Worm (Caenorhabditis elegans) whole organism, late embryonic: ENCODE data around the gene M162.7.

ENCODE experiments used
- C08G9.2 ChIP-seq: sonication (generic microtip); optimal IDR thresholded peaks from 2 replicates; lab custom pipeline; 2016; ENCODE audit warnings: mild to moderate bottlenecking, missing genetic modification characterization, moderate library complexity, missing compliant biosample characterization
- F13H6.1 ChIP-seq: sonication (generic microtip); optimal IDR thresholded peaks from 2 replicates; lab custom pipeline; 2016; ENCODE audit warnings: missing genetic modification characterization, missing compliant biosample characterization
- K02D7.2 ChIP-seq: sonication (generic microtip); optimal IDR thresholded peaks from 2 replicates; lab custom pipeline; 2017; ENCODE audit warnings: mild to moderate bottlenecking, missing genetic modification characterization, missing compliant biosample characterization
- K09A11.1 ChIP-seq: sonication (generic microtip); optimal IDR thresholded peaks from 2 replicates; lab custom pipeline; 2017; ENCODE audit warnings: antibody characterized with exemption, mild to moderate bottlenecking, missing genetic modification characterization, missing compliant biosample characterization; ENCODE audit not compliant: insufficient read depth
- Y22D7AL.16 ChIP-seq: sonication (generic microtip); optimal IDR thresholded peaks from 2 replicates; lab custom pipeline; 2016; ENCODE audit warnings: missing genetic modification characterization, missing compliant biosample characterization
- ahr-1 ChIP-seq: sonication (generic microtip); optimal IDR thresholded peaks from 2 replicates; lab custom pipeline; 2016; ENCODE audit warnings: missing genetic modification characterization, missing compliant biosample characterization
- ceh-18 ChIP-seq: sonication (generic microtip); optimal IDR thresholded peaks from 2 replicates; lab custom pipeline; 2016; ENCODE audit warnings: missing genetic modification characterization, missing compliant biosample characterization
- ceh-34 ChIP-seq: sonication (generic microtip); optimal IDR thresholded peaks from 2 replicates; lab custom pipeline; 2016; ENCODE audit warnings: mild to moderate bottlenecking, missing genetic modification characterization, missing compliant biosample characterization
- ceh-45 ChIP-seq: fragments of 200-800 bp; sonication (Bioruptor generic); IDR thresholded peaks from 2 replicates; pipeline ENCODE4 v1.3.6; 2022; ENCODE audit warnings: missing genetic modification reagents, missing genetic modification characterization, missing compliant biosample characterization
- ceh-48 ChIP-seq: sonication (generic microtip); optimal IDR thresholded peaks from 2 replicates; lab custom pipeline; 2016; ENCODE audit warnings: missing genetic modification characterization, inconsistent platforms, missing compliant biosample characterization
- che-1 ChIP-seq: sonication (generic microtip); optimal IDR thresholded peaks from 2 replicates; lab custom pipeline; 2016; ENCODE audit warnings: mild to moderate bottlenecking, missing genetic modification characterization, missing compliant biosample characterization
- dmd-4 ChIP-seq: sonication (generic microtip); optimal IDR thresholded peaks from 2 replicates; lab custom pipeline; 2016; ENCODE audit warnings: borderline replicate concordance, missing genetic modification characterization, missing compliant biosample characterization
- dve-1 ChIP-seq: sonication (generic microtip); optimal IDR thresholded peaks from 2 replicates; lab custom pipeline; 2017; ENCODE audit warnings: antibody characterized with exemption, mild to moderate bottlenecking, missing genetic modification characterization, missing compliant biosample characterization
- elt-2 ChIP-seq: sonication (generic microtip); optimal IDR thresholded peaks from 2 replicates; lab custom pipeline; 2016; ENCODE audit warnings: missing genetic modification reagents, missing genetic modification characterization, missing compliant biosample characterization
- eyg-1 ChIP-seq: sonication (generic microtip); optimal IDR thresholded peaks from 2 replicates; lab custom pipeline; 2016; ENCODE audit warnings: missing genotype, missing genetic modification characterization, missing compliant biosample characterization
- fax-1 ChIP-seq: sonication (generic microtip); optimal IDR thresholded peaks from 2 replicates; lab custom pipeline; 2016; ENCODE audit warnings: missing genotype, missing genetic modification characterization, missing compliant biosample characterization
- fkh-10 ChIP-seq: fragments of 150-350 bp; optimal IDR thresholded peaks from 2 replicates; lab custom pipeline; 2014; ENCODE audit warnings: missing biosample characterization, missing genetic modification reagents, missing genetic modification characterization
- hlh-13 ChIP-seq: fragments of 200-800 bp; sonication (Bioruptor generic); optimal IDR thresholded peaks from 2 replicates; lab custom pipeline; 2018; ENCODE audit warnings: mild to moderate bottlenecking, missing genetic modification characterization, missing compliant biosample characterization
- hlh-15 ChIP-seq: sonication (generic microtip); optimal IDR thresholded peaks from 2 replicates; lab custom pipeline; 2016; ENCODE audit warnings: missing genetic modification characterization, missing compliant biosample characterization
- hlh-6 ChIP-seq: sonication (generic microtip); optimal IDR thresholded peaks from 2 replicates; lab custom pipeline; 2016; ENCODE audit warnings: missing genotype, missing genetic modification characterization, missing compliant biosample characterization
- lin-11 ChIP-seq: fragments of 200-800 bp; sonication (Bioruptor generic); optimal IDR thresholded peaks from 2 replicates; lab custom pipeline; 2018; ENCODE audit warnings: mild to moderate bottlenecking, missing genetic modification characterization, missing compliant biosample characterization
- madf-2 ChIP-seq: sonication (generic microtip); optimal IDR thresholded peaks from 2 replicates; lab custom pipeline; 2017; ENCODE audit warnings: missing genetic modification characterization, missing compliant biosample characterization
- nfya-1 ChIP-seq: sonication (generic microtip); optimal IDR thresholded peaks from 2 replicates; lab custom pipeline; 2017; ENCODE audit warnings: missing genetic modification characterization, mild to moderate bottlenecking, missing compliant biosample characterization, antibody characterized with exemption, moderate library complexity
- nhr-232 ChIP-seq: sonication (generic microtip); optimal IDR thresholded peaks from 2 replicates; lab custom pipeline; 2016; ENCODE audit warnings: missing genetic modification characterization, missing compliant biosample characterization
- npax-4 ChIP-seq: sonication (generic microtip); optimal IDR thresholded peaks from 2 replicates; lab custom pipeline; 2016; ENCODE audit warnings: missing genetic modification characterization, missing compliant biosample characterization
- odd-2 ChIP-seq: sonication (generic microtip); optimal IDR thresholded peaks from 2 replicates; lab custom pipeline; 2017; ENCODE audit warnings: antibody characterized with exemption, mild to moderate bottlenecking, missing genetic modification characterization, missing compliant biosample characterization
- pag-3 ChIP-seq: sonication (generic microtip); optimal IDR thresholded peaks from 2 replicates; lab custom pipeline; 2016; ENCODE audit warnings: missing compliant biosample characterization, missing genetic modification characterization, borderline replicate concordance
- pat-9 ChIP-seq: fragments of 200-800 bp; sonication (Bioruptor generic); optimal IDR thresholded peaks from 2 replicates; lab custom pipeline; 2018; ENCODE audit warnings: mild to moderate bottlenecking, missing genetic modification characterization, moderate library complexity, missing compliant biosample characterization
- pax-1 ChIP-seq: fragments of 150-350 bp; optimal IDR thresholded peaks from 2 replicates; lab custom pipeline; 2014; ENCODE audit warnings: missing biosample characterization, missing genetic modification characterization
- pha-2 ChIP-seq: sonication (generic microtip); optimal IDR thresholded peaks from 2 replicates; lab custom pipeline; 2017; ENCODE audit warnings: mild to moderate bottlenecking, missing genetic modification characterization, missing compliant biosample characterization
- pha-4 ChIP-seq: fragments of 150-350 bp; optimal IDR thresholded peaks from 2 replicates; lab custom pipeline; 2018; ENCODE audit warnings: missing biosample characterization, missing genetic modification reagents, missing genetic modification characterization
- pros-1 ChIP-seq: fragments of 150-350 bp; optimal IDR thresholded peaks from 2 replicates; lab custom pipeline; 2014; ENCODE audit warnings: missing biosample characterization, missing genetic modification reagents, missing genetic modification characterization
- ref-2 ChIP-seq: sonication (generic microtip); optimal IDR thresholded peaks from 2 replicates; lab custom pipeline; 2016; ENCODE audit warnings: missing genetic modification characterization, missing compliant biosample characterization
- rnt-1 ChIP-seq: sonication (generic microtip); optimal IDR thresholded peaks from 2 replicates; lab custom pipeline; 2016; ENCODE audit warnings: missing genetic modification characterization, missing compliant biosample characterization
- sdc-2 ChIP-seq: sonication (generic microtip); optimal IDR thresholded peaks from 2 replicates; lab custom pipeline; 2016; ENCODE audit warnings: missing genotype, missing genetic modification characterization, missing compliant biosample characterization
- sox-4 ChIP-seq: sonication (generic microtip); optimal IDR thresholded peaks from 2 replicates; lab custom pipeline; 2017; ENCODE audit warnings: mild to moderate bottlenecking, missing genetic modification characterization, inconsistent platforms, missing compliant biosample characterization
- tbx-2 ChIP-seq: sonication (generic microtip); optimal IDR thresholded peaks from 2 replicates; lab custom pipeline; 2016; ENCODE audit warnings: missing genetic modification characterization, missing compliant biosample characterization
- ttx-3 ChIP-seq: sonication (generic microtip); optimal IDR thresholded peaks from 2 replicates; lab custom pipeline; 2016; ENCODE audit warnings: missing genetic modification reagents, missing genetic modification characterization, missing compliant biosample characterization
- unc-42 ChIP-seq: sonication (generic microtip); optimal IDR thresholded peaks from 2 replicates; lab custom pipeline; 2016; ENCODE audit warnings: missing genotype, missing genetic modification characterization, missing compliant biosample characterization
- unc-55 ChIP-seq: sonication (generic microtip); optimal IDR thresholded peaks from 2 replicates; lab custom pipeline; 2017; ENCODE audit warnings: missing biosample characterization, missing genetic modification reagents, missing genetic modification characterization
- unc-86 ChIP-seq: sonication (generic microtip); optimal IDR thresholded peaks from 2 replicates; lab custom pipeline; 2016; ENCODE audit warnings: missing genetic modification characterization, missing compliant biosample characterization
- ztf-16 ChIP-seq: sonication (generic microtip); optimal IDR thresholded peaks from 2 replicates; lab custom pipeline; 2017; ENCODE audit warnings: missing genetic modification characterization, missing compliant biosample characterization

The M162.7 gene

ce11 chrV:19820178-19820577, 25.3 kb upstream of the M162.7 start:
- no peak for TF ChIP-seq ceh-34
- TF ChIP-seq ttx-3 (tag; lab: Kevin White, UChicago), result no peak
- TF ChIP-seq ztf-16, result no peak
- TF ChIP-seq sox-4 (tag; lab: Kevin White, UChicago), result no peak
- TF ChIP-seq K09A11.1 (tag; lab: Kevin White, UChicago), result no peak
- peak; percentile 91 for TF ChIP-seq dve-1 (tag; lab: Kevin White, UChicago)

- TF ChIP-seq ceh-45 (GFP tag; lab: Robert Waterston, UW) (no peak), pha-4 (no peak), tbx-2 (no peak), pat-9 (tag; lab: Kevin White, UChicago) (no peak), K02D7.2 (no peak), fkh-10 (no peak), nfya-1 (tag; lab: Kevin White, UChicago) (no peak), dve-1 (tag; lab: Kevin White, UChicago) (no peak), npax-4 (tag; lab: Kevin White, UChicago) (no peak), K09A11.1 (tag; lab: Kevin White, UChicago) (no peak), madf-2 (tag; lab: Kevin White, UChicago) (no peak)
- TF ChIP-seq, all 69 proteins: peak for 0
Measured at ce11 chrV:19814833-19815232, 20.0 kb upstream of the M162.7 start, which contains the start of gene daf-28. Gene daf-28, plus strand, starts transcription at chrV:19815133.

ce11 chrV:19805548-19805947, 10.7 kb upstream of the M162.7 start:
- TF ChIP-seq fkh-10 (no peak), odd-2 (tag; lab: Kevin White, UChicago) (no peak), F13H6.1 (tag; lab: Kevin White, UChicago) (no peak), ahr-1 (tag; lab: Kevin White, UChicago) (no peak), ttx-3 (tag; lab: Kevin White, UChicago) (no peak), madf-2 (tag; lab: Kevin White, UChicago) (no peak), ref-2 (no peak), che-1 (tag; lab: Kevin White, UChicago) (no peak), unc-86 (tag; lab: Kevin White, UChicago) (no peak), unc-55 (GFP tag; lab: Kevin White, UChicago) (no peak), dve-1 (tag; lab: Kevin White, UChicago) (no peak)

ce11 chrV:19802797-19803196, 8.0 kb upstream of the M162.7 start:
- TF ChIP-seq lin-11 (no peak), pha-2 (no peak), C08G9.2 (no peak), eyg-1 (tag; lab: Kevin White, UChicago) (no peak), nhr-232 (tag; lab: Kevin White, UChicago) (no peak), hlh-15 (no peak), sox-4 (tag; lab: Kevin White, UChicago) (no peak), F13H6.1 (tag; lab: Kevin White, UChicago) (no peak), ceh-18 (no peak), ahr-1 (tag; lab: Kevin White, UChicago) (no peak), pros-1 (tag; lab: Kevin White, UChicago) (no peak), hlh-13 (no peak), sdc-2 (tag; lab: Kevin White, UChicago) (no peak)

- TF ChIP-seq unc-86 (tag; lab: Kevin White, UChicago), result no peak
- TF ChIP-seq elt-2, result no peak
- TF ChIP-seq unc-42, result no peak
- TF ChIP-seq hlh-6 (tag; lab: Kevin White, UChicago), result no peak
- TF ChIP-seq npax-4 (tag; lab: Kevin White, UChicago), result no peak
- TF ChIP-seq fax-1, result no peak
- TF ChIP-seq pros-1 (tag; lab: Kevin White, UChicago), result no peak
- no peak for TF ChIP-seq pag-3
- no peak for TF ChIP-seq dmd-4 (tag; lab: Kevin White, UChicago)
- no peak for TF ChIP-seq rnt-1 (tag; lab: Kevin White, UChicago)
- TF ChIP-seq Y22D7AL.16, result no peak
- no peak for TF ChIP-seq sdc-2 (tag; lab: Kevin White, UChicago)
- no peak for TF ChIP-seq fkh-10
- TF ChIP-seq ttx-3 (tag; lab: Kevin White, UChicago), result no peak
- TF ChIP-seq pax-1 (tag; lab: Kevin White, UChicago), result no peak
- TF ChIP-seq ceh-48, result no peak
- TF ChIP-seq K02D7.2, result no peak
Measured at ce11 chrV:19801033-19801432, 6.2 kb upstream of the M162.7 start, which contains the start of gene Y116F11B.2. Gene Y116F11B.2, minus strand, starts transcription at chrV:19801133.
